Worm (Caenorhabditis elegans): ENCODE measurements around the gene 2L52.1.

Gene 2L52.1

DNA sequence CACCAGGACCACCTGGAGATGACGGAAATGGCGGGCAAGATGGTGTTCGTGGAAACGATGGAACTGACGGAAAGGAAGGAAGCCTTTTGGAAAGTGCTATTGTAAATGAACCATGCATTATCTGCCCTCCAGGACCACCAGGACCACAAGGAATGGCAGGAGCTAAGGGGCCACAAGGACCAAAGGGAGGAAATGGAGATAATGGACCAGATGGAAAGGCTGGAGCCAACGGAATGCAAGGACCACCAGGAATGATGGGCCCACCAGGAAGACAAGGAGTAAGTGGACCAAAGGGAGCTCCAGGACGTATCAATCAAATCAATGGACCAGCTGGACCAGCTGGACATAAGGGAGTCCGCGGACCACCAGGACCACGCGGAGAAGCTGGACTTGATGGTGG lies 22.1 kb downstream of the 2L52.1 start:
- TF ChIP-seq Y53F4B.3 (GFP tag; IDR thresholded peaks at IDR 0.05) (no peak), let-607 (tag; optimal IDR thresholded peaks at IDR 0.05) (no peak), dox-1 (GFP tag; IDR thresholded peaks at IDR 0.05) (0 out of 2 replicates have a peak, but pooled peaks have one; percentile 12), madf-3 (GFP tag; IDR thresholded peaks at IDR 0.05) (no peak), hsf-1 (GFP tag; IDR thresholded peaks at IDR 0.05) (0 out of 2 replicates have a peak, but pooled peaks have one; percentile 13), zfh-2 (GFP tag; conservative IDR thresholded peaks at IDR 0.05) (peak; percentile 68), nhr-90 (tag; optimal IDR thresholded peaks at IDR 0.05) (no peak)

DNA sequence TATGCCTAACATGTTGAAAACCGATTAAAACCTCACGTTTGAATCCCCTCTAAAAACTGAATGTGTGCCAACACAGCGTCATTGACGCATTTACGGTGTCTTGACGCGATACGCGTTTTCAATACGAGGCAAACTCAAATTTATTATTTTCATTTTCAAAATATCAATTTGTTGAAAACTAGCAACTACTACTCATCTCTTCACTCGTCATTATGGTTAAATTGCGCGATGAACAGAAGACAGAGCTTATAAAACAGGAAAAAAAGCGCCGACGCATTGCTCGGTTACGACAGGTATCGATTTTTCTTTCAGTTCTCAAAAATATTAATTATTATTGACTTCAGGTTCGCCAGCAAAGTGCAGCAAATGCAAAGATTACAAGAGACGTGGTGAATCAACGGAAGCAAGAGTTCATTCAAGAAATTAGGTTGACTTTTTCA lies 22.9 kb downstream of the 2L52.1 start, which contains the start of gene enee-1:
TSS of gene enee-1 (plus strand) at position 108 of the 440 bp plus-strand sequence.
- TF ChIP-seq F10E7.11 (tag; optimal IDR thresholded peaks at IDR 0.05) (no peak), pbrm-1 (GFP tag; IDR thresholded peaks at IDR 0.05) (peak; percentile 54; the same call in 1 of the 2 replicates), Y56A3A.18 (GFP tag; IDR thresholded peaks at IDR 0.05) (0 out of 2 replicates have a peak, but pooled peaks have one; percentile 23), madf-8 (GFP tag; conservative IDR thresholded peaks at IDR 0.05) (no peak), F55B11.4 (tag; optimal IDR thresholded peaks at IDR 0.05; ENCODE audit: borderline replicate concordance, insufficient read depth) (no peak), unc-130 (GFP tag; optimal IDR thresholded peaks at IDR 0.05) (no peak), Y79H2A.3 (GFP tag; conservative IDR thresholded peaks at IDR 0.05) (no peak), snpc-4 (GFP tag; optimal IDR thresholded peaks at IDR 0.05) (no peak), snpc-4 (tag; optimal IDR thresholded peaks at IDR 0.05) (peak in 3 of 4 experiments; percentile 17 to 40 (median 24)), ceh-100 (GFP tag; IDR thresholded peaks at IDR 0.05) (no peak), die-1 (tag; optimal IDR thresholded peaks at IDR 0.05) (no peak), nhr-120 (GFP tag; IDR thresholded peaks at IDR 0.05) (no peak), ztf-26 (tag; optimal IDR thresholded peaks at IDR 0.05) (peak; percentile 56), F37B4.10 (GFP tag; IDR thresholded peaks at IDR 0.05) (no peak), madf-10 (tag; optimal IDR thresholded peaks at IDR 0.05) (peak; percentile 19), ceh-58 (GFP tag; IDR thresholded peaks at IDR 0.05) (no peak), somi-1 (GFP tag; optimal IDR thresholded peaks at IDR 0.05) (no peak), fkh-3 (tag; optimal IDR thresholded peaks at IDR 0.05) (no peak), let-526 (GFP tag; IDR thresholded peaks at IDR 0.05) (no peak), C06A6.2 (GFP tag; conservative IDR thresholded peaks at IDR 0.05) (peak; percentile 56), chd-7 (tag; optimal IDR thresholded peaks at IDR 0.05) (no peak), snpc-1.1 (tag; optimal IDR thresholded peaks at IDR 0.05; ENCODE audit: insufficient read depth) (no peak), ZK185.1 (tag; optimal IDR thresholded peaks at IDR 0.05; ENCODE audit: poor library complexity, severe bottlenecking) (peak; percentile 2), egl-18 (GFP tag; IDR thresholded peaks at IDR 0.05) (no peak), rec-8 (tag; optimal IDR thresholded peaks at IDR 0.05) (no peak), hmg-20 (GFP tag; IDR thresholded peaks at IDR 0.05) (0 out of 2 replicates have a peak, but pooled peaks have one; percentile 36), B0019.2 (GFP tag; conservative IDR thresholded peaks at IDR 0.05) (no peak), F39B2.1 (GFP tag; IDR thresholded peaks at IDR 0.05) (no peak), F23B12.7 (tag; optimal IDR thresholded peaks at IDR 0.05; ENCODE audit: insufficient read depth) (no peak), T26A5.8 (tag; optimal IDR thresholded peaks at IDR 0.05) (no peak), nhr-80 (tag; optimal IDR thresholded peaks at IDR 0.05) (no peak), F52B5.7 (tag; optimal IDR thresholded peaks at IDR 0.05) (no peak), ets-4 (GFP tag; optimal IDR thresholded peaks at IDR 0.05) (no peak), mes-4 (tag; optimal IDR thresholded peaks at IDR 0.05) (no peak), D2030.7 (GFP tag; IDR thresholded peaks at IDR 0.05) (peak; percentile 46), lsy-27 (tag; optimal IDR thresholded peaks at IDR 0.05; ENCODE audit: borderline replicate concordance, insufficient read depth) (no peak), mxl-1 (tag; optimal IDR thresholded peaks at IDR 0.05) (no peak), Y53F4B.3 (GFP tag; IDR thresholded peaks at IDR 0.05) (no peak), lir-1 (GFP tag; conservative IDR thresholded peaks at IDR 0.05) (peak; percentile 17; the same call in 1 of the 2 replicates), dpff-1 (tag; optimal IDR thresholded peaks at IDR 0.05) (no peak), ztf-22 (GFP tag; optimal IDR thresholded peaks at IDR 0.05) (no peak)

Data from whole organism, young adult.